Worm (Caenorhabditis elegans) whole organism, late embryonic: ENCODE results near the gene T02C1.2.

Source experiments
- ceh-9 ChIP-seq: sonication (generic microtip); optimal IDR thresholded peaks from 2 replicates; lab custom pipeline; 2016; ENCODE audit warnings: mild to moderate bottlenecking, missing genetic modification characterization, inconsistent platforms, missing compliant biosample characterization
- elt-4 ChIP-seq: sonication (generic microtip); optimal IDR thresholded peaks from 2 replicates; lab custom pipeline; 2016; ENCODE audit warnings: missing genetic modification characterization, missing compliant biosample characterization
- fax-1 ChIP-seq: sonication (generic microtip); optimal IDR thresholded peaks from 2 replicates; lab custom pipeline; 2016; ENCODE audit warnings: missing genotype, missing genetic modification characterization, missing compliant biosample characterization
- nhr-11 ChIP-seq: fragments of 150-350 bp; optimal IDR thresholded peaks from 2 replicates; lab custom pipeline; 2014; ENCODE audit warnings: missing biosample characterization, missing genetic modification characterization
- npax-4 ChIP-seq: sonication (generic microtip); optimal IDR thresholded peaks from 2 replicates; lab custom pipeline; 2016; ENCODE audit warnings: missing genetic modification characterization, missing compliant biosample characterization
- pha-4 ChIP-seq: fragments of 150-350 bp; optimal IDR thresholded peaks from 2 replicates; lab custom pipeline; 2018; ENCODE audit warnings: missing biosample characterization, missing genetic modification reagents, missing genetic modification characterization
- pqm-1 ChIP-seq: sonication (generic microtip); optimal IDR thresholded peaks from 2 replicates; lab custom pipeline; 2016; ENCODE audit warnings: missing genetic modification characterization, missing compliant biosample characterization
- sdc-2 ChIP-seq: sonication (generic microtip); optimal IDR thresholded peaks from 2 replicates; lab custom pipeline; 2016; ENCODE audit warnings: missing genotype, missing genetic modification characterization, missing compliant biosample characterization
- sox-4 ChIP-seq: sonication (generic microtip); optimal IDR thresholded peaks from 2 replicates; lab custom pipeline; 2017; ENCODE audit warnings: mild to moderate bottlenecking, missing genetic modification characterization, inconsistent platforms, missing compliant biosample characterization
- ztf-16 ChIP-seq: sonication (generic microtip); optimal IDR thresholded peaks from 2 replicates; lab custom pipeline; 2017; ENCODE audit warnings: missing genetic modification characterization, missing compliant biosample characterization

ce11 chrIII:9224986-9225385, 25.8 kb upstream of the T02C1.2 start:
- TF ChIP-seq elt-4: no peak
- no peak for TF ChIP-seq npax-4
- TF ChIP-seq nhr-11 (tag; lab: Kevin White, UChicago): no peak
- no peak for TF ChIP-seq ceh-9
- no peak for TF ChIP-seq pha-4 (tag; lab: Kevin White, UChicago)
- TF ChIP-seq ztf-16: no peak
- no peak for TF ChIP-seq sox-4 (tag; lab: Kevin White, UChicago)
- no peak for TF ChIP-seq sdc-2 (tag; lab: Kevin White, UChicago)
- TF ChIP-seq fax-1 (tag; lab: Kevin White, UChicago): no peak
- TF ChIP-seq pqm-1: no peak
